Fruit fly (Drosophila melanogaster) whole organism, adult: Measurements from ENCODE around the gene CG31821.

Experiments used
- CG11617 ChIP-seq: fragments of 200-800 bp; sonication (Bioruptor generic); optimal IDR thresholded peaks from 2 replicates; lab custom pipeline; 2017; ENCODE audit warnings: mild to moderate bottlenecking, missing biosample characterization, missing genetic modification reagents, missing genetic modification characterization
- CG12768 ChIP-seq: fragments of 200-800 bp; sonication (Bioruptor generic); optimal IDR thresholded peaks from 2 replicates; lab custom pipeline; 2017; ENCODE audit warnings: missing biosample characterization, missing genetic modification characterization, mild to moderate bottlenecking, moderate library complexity, missing genetic modification reagents
- CG14711 ChIP-seq: fragments of 200-800 bp; sonication (Bioruptor generic); optimal IDR thresholded peaks from 2 replicates; lab custom pipeline; 2018; ENCODE audit warnings: missing biosample characterization, mild to moderate bottlenecking, missing genetic modification characterization, moderate library complexity
- CG1620 ChIP-seq: fragments of 200-800 bp; sonication (Bioruptor generic); optimal IDR thresholded peaks from 2 replicates; lab custom pipeline; 2016; ENCODE audit warnings: missing biosample characterization, missing genetic modification characterization
- CG33017 ChIP-seq: fragments of 200-800 bp; sonication (Bioruptor generic); optimal IDR thresholded peaks from 2 replicates; lab custom pipeline; 2018; ENCODE audit warnings: missing biosample characterization, mild to moderate bottlenecking, missing genetic modification characterization, moderate library complexity
- CG5204 ChIP-seq: fragments of 200-800 bp; sonication (Bioruptor generic); optimal IDR thresholded peaks from 2 replicates; lab custom pipeline; 2016; ENCODE audit warnings: missing biosample characterization, missing genetic modification characterization
- CG7045 ChIP-seq: fragments of 200-800 bp; sonication (Bioruptor generic); optimal IDR thresholded peaks from 2 replicates; lab custom pipeline; 2017; ENCODE audit warnings: missing biosample characterization, mild to moderate bottlenecking, missing genetic modification characterization
- CG7101 ChIP-seq: fragments of 200-800 bp; sonication (Bioruptor generic); optimal IDR thresholded peaks from 2 replicates; lab custom pipeline; 2018; ENCODE audit warnings: missing biosample characterization, mild to moderate bottlenecking, missing genetic modification characterization, moderate library complexity
- Clk ChIP-seq: fragments of 200-800 bp; sonication (Bioruptor generic); optimal IDR thresholded peaks from 2 replicates; lab custom pipeline; 2017; ENCODE audit warnings: missing biosample characterization, missing genetic modification characterization
- Crg-1 ChIP-seq: fragments of 200-800 bp; sonication (Bioruptor generic); optimal IDR thresholded peaks from 2 replicates; lab custom pipeline; 2016; ENCODE audit warnings: missing biosample characterization, missing genetic modification characterization
- Hr96 ChIP-seq: fragments of 200-800 bp; sonication (Bioruptor generic); optimal IDR thresholded peaks from 2 replicates; lab custom pipeline; 2016; ENCODE audit warnings: missing biosample characterization, missing genetic modification characterization
- Mnt ChIP-seq: fragments of 200-800 bp; sonication (Bioruptor generic); optimal IDR thresholded peaks from 2 replicates; lab custom pipeline; 2016; ENCODE audit warnings: missing biosample characterization, mild to moderate bottlenecking, missing genetic modification characterization
- bab1 ChIP-seq: fragments of 200-800 bp; sonication (Bioruptor generic); optimal IDR thresholded peaks from 3 replicates; lab custom pipeline; 2019; ENCODE audit warnings: missing biosample characterization, mild to moderate bottlenecking, missing genetic modification characterization, moderate library complexity
- cic ChIP-seq: fragments of 200-800 bp; sonication (Bioruptor generic); optimal IDR thresholded peaks from 2 replicates; lab custom pipeline; 2017; ENCODE audit warnings: missing biosample characterization, mild to moderate bottlenecking, missing genetic modification characterization, moderate library complexity
- cnc ChIP-seq, 2 experiments: fragments of >200 bp; optimal IDR thresholded peaks; 2 replicates each; lab custom pipeline; 2017
- kay ChIP-seq: fragments of 200-800 bp; sonication (Bioruptor generic); peaks from one replicate; lab custom pipeline; 2016; ENCODE audit warnings: missing biosample characterization, missing genetic modification characterization, borderline replicate concordance
- ovo ChIP-seq: fragments of 200-800 bp; sonication (Bioruptor generic); optimal IDR thresholded peaks from 2 replicates; lab custom pipeline; 2016; ENCODE audit warnings: missing biosample characterization, missing genetic modification characterization
- pad ChIP-seq: fragments of 200-800 bp; sonication (Bioruptor generic); optimal IDR thresholded peaks from 3 replicates; lab custom pipeline; 2017; ENCODE audit warnings: missing biosample characterization, missing genetic modification characterization, mild to moderate bottlenecking, moderate library complexity, missing genetic modification reagents
- tj ChIP-seq: fragments of 200-800 bp; sonication (Bioruptor generic); optimal IDR thresholded peaks from 3 replicates; lab custom pipeline; 2017; ENCODE audit warnings: missing biosample characterization, mild to moderate bottlenecking, missing genetic modification characterization, moderate library complexity
- toe ChIP-seq: fragments of 200-800 bp; sonication (Bioruptor generic); optimal IDR thresholded peaks from 2 replicates; lab custom pipeline; 2016; ENCODE audit warnings: missing biosample characterization, missing genetic modification characterization

CG31821 gene

dm6 chr2L:15853826-15854225, 48.4 kb downstream of the CG31821 start, which contains the start of gene Tektin-A:
Gene Tektin-A, plus strand, starts transcription at chr2L:15854126.
- TF ChIP-seq CG33017 (tag; lab: Kevin White, UChicago), result no peak
- TF ChIP-seq ovo (GFP tag; lab: Kevin White, UChicago), result no peak
- TF ChIP-seq kay (GFP tag; lab: Kevin White, UChicago), result no peak
- TF ChIP-seq cnc (optimal IDR thresholded peaks at IDR 0.05; lab: Kevin White, UChicago), result no peak
- TF ChIP-seq CG12768 (GFP tag; lab: Kevin White, UChicago), result no peak
- TF ChIP-seq CG14711 (tag; lab: Kevin White, UChicago), result no peak
- no peak for TF ChIP-seq toe (GFP tag; lab: Kevin White, UChicago)
- no peak for TF ChIP-seq Crg-1
- no peak for TF ChIP-seq bab1 (GFP tag; lab: Kevin White, UChicago)
- TF ChIP-seq CG1620 (GFP tag; lab: Kevin White, UChicago), result no peak
- no peak for TF ChIP-seq cic
- TF ChIP-seq tj (GFP tag; lab: Kevin White, UChicago), result no peak
- TF ChIP-seq CG11617 (GFP tag; lab: Kevin White, UChicago), result no peak
- TF ChIP-seq Clk (GFP tag; lab: Kevin White, UChicago), result no peak
- TF ChIP-seq Mnt (GFP tag; lab: Kevin White, UChicago), result no peak
- no peak for TF ChIP-seq CG5204
- no peak for TF ChIP-seq CG7101 (tag; lab: Kevin White, UChicago)
- TF ChIP-seq CG7045 (GFP tag; lab: Kevin White, UChicago), result no peak
- TF ChIP-seq pad, result no peak

dm6 chr2L:15852292-15852691, 49.9 kb downstream of the CG31821 start, which contains the start of gene CG13243:
Gene CG13243, plus strand, starts transcription at chr2L:15852592.
- TF ChIP-seq Crg-1 (no peak), cnc (optimal IDR thresholded peaks at IDR 0.05; lab: Kevin White, UChicago) (no peak), CG12768 (GFP tag; lab: Kevin White, UChicago) (no peak), Hr96 (GFP tag; lab: Kevin White, UChicago) (no peak), pad (no peak), CG11617 (GFP tag; lab: Kevin White, UChicago) (no peak), cic (no peak), CG1620 (GFP tag; lab: Kevin White, UChicago) (no peak), kay (GFP tag; lab: Kevin White, UChicago) (no peak), CG14711 (tag; lab: Kevin White, UChicago) (no peak), CG33017 (tag; lab: Kevin White, UChicago) (no peak)
